Fruit fly (Drosophila melanogaster) whole organism, embryonic: Measurements from ENCODE around the gene Tlk.

Experiments
- Ada2b ChIP-seq: fragments of 200-800 bp; sonication (Bioruptor generic); IDR thresholded peaks from 2 replicates; pipeline ENCODE4 v1.3.6; 2022; ENCODE audit warnings: missing biosample characterization, missing genetic modification characterization
- Antp ChIP-seq: fragments of 200-800 bp; sonication (Bioruptor generic); optimal IDR thresholded peaks from 3 replicates; lab custom pipeline; 2016; ENCODE audit warnings: missing biosample characterization, missing genetic modification characterization
- CG10959 ChIP-seq: fragments of 200-800 bp; sonication (Bioruptor generic); IDR thresholded peaks from 2 replicates; pipeline ENCODE4 v1.3.6; 2022; ENCODE audit warnings: missing biosample characterization, missing genetic modification characterization
- CG11456 ChIP-seq: fragments of 200-800 bp; sonication (Bioruptor generic); IDR thresholded peaks from 3 replicates; pipeline ENCODE4 v1.3.6; 2022; ENCODE audit warnings: missing biosample characterization, missing genetic modification characterization
- CG12299 ChIP-seq: fragments of 200-800 bp; sonication (Bioruptor generic); optimal IDR thresholded peaks from 2 replicates; lab custom pipeline; 2018; ENCODE audit warnings: missing biosample characterization, mild to moderate bottlenecking, missing genetic modification characterization
- CG12744 ChIP-seq: fragments of 200-800 bp; sonication (Bioruptor generic); optimal IDR thresholded peaks from 2 replicates; lab custom pipeline; 2016; ENCODE audit warnings: missing biosample characterization, missing genetic modification characterization
- CG12769 ChIP-seq: fragments of 200-800 bp; sonication (Bioruptor generic); optimal IDR thresholded peaks from 2 replicates; lab custom pipeline; 2019; ENCODE audit warnings: missing biosample characterization, mild to moderate bottlenecking, missing genetic modification characterization, moderate library complexity
- CG13123 ChIP-seq: fragments of 200-800 bp; sonication (Bioruptor generic); optimal IDR thresholded peaks from 2 replicates; lab custom pipeline; 2016; ENCODE audit warnings: missing biosample characterization, missing genetic modification characterization
- CG14965 ChIP-seq: fragments of 200-800 bp; sonication (Bioruptor generic); optimal IDR thresholded peaks from 2 replicates; lab custom pipeline; 2016; ENCODE audit warnings: missing biosample characterization, missing genetic modification characterization, borderline replicate concordance
- CG17186 ChIP-seq: fragments of 200-800 bp; sonication (Bioruptor generic); optimal IDR thresholded peaks from 3 replicates; lab custom pipeline; 2017; ENCODE audit warnings: missing biosample characterization, missing genetic modification reagents, missing genetic modification characterization
- CG18599 ChIP-seq: fragments of 200-800 bp; sonication (Bioruptor generic); optimal IDR thresholded peaks from 3 replicates; lab custom pipeline; 2017; ENCODE audit warnings: missing biosample characterization, missing genetic modification characterization, mild to moderate bottlenecking, moderate library complexity, missing genetic modification reagents
- CG31365 ChIP-seq: fragments of 200-800 bp; sonication (Bioruptor generic); optimal IDR thresholded peaks from 2 replicates; lab custom pipeline; 2018; ENCODE audit warnings: missing biosample characterization, mild to moderate bottlenecking, missing genetic modification characterization
- CG32772 ChIP-seq: fragments of 200-800 bp; sonication (Bioruptor generic); IDR thresholded peaks from 2 replicates; pipeline ENCODE4 v1.3.6; 2022; ENCODE audit warnings: missing biosample characterization, missing genetic modification characterization
- CG6683 ChIP-seq: fragments of 200-800 bp; sonication (Bioruptor generic); optimal IDR thresholded peaks from 2 replicates; lab custom pipeline; 2017; ENCODE audit warnings: missing biosample characterization, mild to moderate bottlenecking, missing genetic modification characterization, missing genetic modification reagents
- CrebB ChIP-seq: fragments of 200-800 bp; sonication (Bioruptor generic); optimal IDR thresholded peaks from 3 replicates; lab custom pipeline; 2018; ENCODE audit warnings: missing biosample characterization, mild to moderate bottlenecking, missing genetic modification characterization
- Dbx ChIP-seq: fragments of 200-800 bp; sonication (Bioruptor generic); IDR thresholded peaks from 3 replicates; pipeline ENCODE4 v1.3.6; 2022; ENCODE audit warnings: missing biosample characterization, missing genetic modification characterization
- Dip3 ChIP-seq: fragments of 200-800 bp; sonication (Bioruptor generic); optimal IDR thresholded peaks from 3 replicates; lab custom pipeline; 2016; ENCODE audit warnings: missing biosample characterization, missing genetic modification characterization
- E2f1 ChIP-seq: fragments of 200-800 bp; sonication (Bioruptor generic); IDR thresholded peaks from 2 replicates; pipeline ENCODE4 v1.3.6; 2022; ENCODE audit warnings: missing biosample characterization, missing genetic modification characterization
- E2f2 ChIP-seq: fragments of 200-800 bp; sonication (Bioruptor generic); IDR thresholded peaks from 2 replicates; pipeline ENCODE4 v1.3.6; 2022; ENCODE audit warnings: missing biosample characterization, missing genetic modification characterization
- ERR ChIP-seq: fragments of 200-800 bp; sonication (Bioruptor generic); optimal IDR thresholded peaks from 2 replicates; lab custom pipeline; 2016; ENCODE audit warnings: missing biosample characterization, missing genetic modification characterization
- Gsc ChIP-seq: fragments of 200-800 bp; sonication (Bioruptor generic); IDR thresholded peaks from 2 replicates; pipeline ENCODE4 v1.3.6; 2022; ENCODE audit warnings: missing biosample characterization, missing genetic modification characterization
- H15 ChIP-seq: fragments of 200-800 bp; sonication (Bioruptor generic); IDR thresholded peaks from 3 replicates; pipeline ENCODE4 v1.3.6; 2022; ENCODE audit warnings: missing biosample characterization, missing genetic modification characterization
- HLHmδ ChIP-seq: fragments of 200-800 bp; sonication (Bioruptor generic); optimal IDR thresholded peaks from 2 replicates; lab custom pipeline; 2018; ENCODE audit warnings: missing biosample characterization, mild to moderate bottlenecking, missing genetic modification characterization, moderate library complexity
- Hsf ChIP-seq: fragments of 200-800 bp; sonication (Bioruptor generic); optimal IDR thresholded peaks from 3 replicates; lab custom pipeline; 2016; ENCODE audit warnings: missing biosample characterization, missing genetic modification characterization
- Lim3 ChIP-seq: fragments of 200-800 bp; sonication (Bioruptor generic); IDR thresholded peaks from 2 replicates; pipeline ENCODE4 v1.3.6; 2022; ENCODE audit warnings: missing biosample characterization, missing genetic modification characterization
- Lpt ChIP-seq: fragments of >200 bp; optimal IDR thresholded peaks from 2 replicates; lab custom pipeline; 2018; ENCODE audit warnings: missing biosample characterization, missing genetic modification characterization
- Mes4 ChIP-seq: fragments of 200-800 bp; sonication (Bioruptor generic); optimal IDR thresholded peaks from 2 replicates; lab custom pipeline; 2016; ENCODE audit warnings: missing biosample characterization, missing genetic modification characterization
- Mrtf ChIP-seq: fragments of 200-800 bp; sonication (Bioruptor generic); IDR thresholded peaks from 3 replicates; pipeline ENCODE4 v1.3.6; 2022; ENCODE audit warnings: missing biosample characterization, missing genetic modification characterization
- Poxn ChIP-seq: fragments of 200-800 bp; sonication (Bioruptor generic); IDR thresholded peaks from 2 replicates; pipeline ENCODE4 v1.3.6; 2022; ENCODE audit warnings: missing biosample characterization, missing genetic modification characterization
- Ravus ChIP-seq: fragments of 200-800 bp; sonication (Bioruptor generic); IDR thresholded peaks from 2 replicates; pipeline ENCODE4 v1.3.6; 2022; ENCODE audit warnings: missing biosample characterization, missing genetic modification characterization
- TFAM ChIP-seq: fragments of 200-800 bp; sonication (Bioruptor generic); optimal IDR thresholded peaks from 2 replicates; lab custom pipeline; 2017; ENCODE audit warnings: missing biosample characterization, missing genetic modification characterization, inconsistent platforms
- YL-1 ChIP-seq: fragments of 200-800 bp; sonication (Bioruptor generic); optimal IDR thresholded peaks from 3 replicates; lab custom pipeline; 2017; ENCODE audit warnings: missing biosample characterization, mild to moderate bottlenecking, missing genetic modification characterization
- bigmax ChIP-seq: fragments of 200-800 bp; sonication (Bioruptor generic); optimal IDR thresholded peaks from 2 replicates; lab custom pipeline; 2018; ENCODE audit warnings: missing biosample characterization, mild to moderate bottlenecking, missing genetic modification characterization
- danr ChIP-seq: fragments of 200-800 bp; sonication (Bioruptor generic); IDR thresholded peaks from 2 replicates; pipeline ENCODE4 v1.3.6; 2022; ENCODE audit warnings: missing biosample characterization, missing genetic modification characterization
- disco-r ChIP-seq: fragments of 200-800 bp; sonication (Bioruptor generic); optimal IDR thresholded peaks from 2 replicates; lab custom pipeline; 2016; ENCODE audit warnings: missing biosample characterization, missing genetic modification characterization
- eve ChIP-seq, 2 experiments: fragments of >200 bp; optimal IDR thresholded peaks; 2 replicates each; lab custom pipeline; 2017; ENCODE audit warnings: missing biosample characterization in 2 of 2, missing genetic modification characterization in 2 of 2
- fru ChIP-seq: fragments of >200 bp; optimal IDR thresholded peaks from 2 replicates; lab custom pipeline; 2017
- gce ChIP-seq: fragments of 200-800 bp; sonication (Bioruptor generic); IDR thresholded peaks from 3 replicates; pipeline ENCODE4 v1.3.6; 2022; ENCODE audit warnings: missing biosample characterization, missing genetic modification characterization
- gsb-n ChIP-seq: fragments of 200-800 bp; sonication (Bioruptor generic); optimal IDR thresholded peaks from 3 replicates; lab custom pipeline; 2018; ENCODE audit warnings: missing biosample characterization, mild to moderate bottlenecking, missing genetic modification characterization
- her ChIP-seq: fragments of 200-800 bp; sonication (Bioruptor generic); optimal IDR thresholded peaks from 2 replicates; lab custom pipeline; 2016; ENCODE audit warnings: missing biosample characterization, missing genetic modification characterization
- jumu ChIP-seq: fragments of 200-800 bp; sonication (Bioruptor generic); optimal IDR thresholded peaks from 3 replicates; lab custom pipeline; 2016; ENCODE audit warnings: missing biosample characterization, missing genetic modification characterization
- lmd ChIP-seq: fragments of 200-800 bp; sonication (Bioruptor generic); IDR thresholded peaks from 2 replicates; pipeline ENCODE4 v1.3.6; 2022; ENCODE audit warnings: missing biosample characterization, missing genetic modification characterization
- luna ChIP-seq: fragments of 200-800 bp; sonication (Bioruptor generic); optimal IDR thresholded peaks from 2 replicates; lab custom pipeline; 2016; ENCODE audit warnings: missing biosample characterization, missing genetic modification characterization
- nerfin-2 ChIP-seq: fragments of 200-800 bp; sonication (Bioruptor generic); IDR thresholded peaks from 2 replicates; pipeline ENCODE4 v1.3.6; 2022; ENCODE audit warnings: missing biosample characterization, missing genetic modification characterization; ENCODE audit not compliant: partially characterized antibody
- nmo ChIP-seq: fragments of 200-800 bp; sonication (Bioruptor generic); optimal IDR thresholded peaks from 2 replicates; lab custom pipeline; 2018; ENCODE audit warnings: missing biosample characterization, mild to moderate bottlenecking, missing genetic modification characterization, moderate library complexity
- peb ChIP-seq: fragments of 200-800 bp; sonication (Bioruptor generic); IDR thresholded peaks from 2 replicates; pipeline ENCODE4 v1.3.6; 2022; ENCODE audit warnings: missing biosample characterization, missing genetic modification characterization
- phol ChIP-seq: fragments of 200-800 bp; sonication (Bioruptor generic); optimal IDR thresholded peaks from 3 replicates; lab custom pipeline; 2018; ENCODE audit warnings: missing biosample characterization, mild to moderate bottlenecking, missing genetic modification characterization, moderate library complexity
- schlank ChIP-seq: fragments of 200-800 bp; sonication (Bioruptor generic); optimal IDR thresholded peaks from 2 replicates; lab custom pipeline; 2018; ENCODE audit warnings: missing biosample characterization, mild to moderate bottlenecking, missing genetic modification characterization
- shn ChIP-seq: fragments of 200-800 bp; sonication (Bioruptor generic); optimal IDR thresholded peaks from 3 replicates; lab custom pipeline; 2016; ENCODE audit warnings: missing biosample characterization, missing genetic modification characterization
- sim ChIP-seq: fragments of 200-800 bp; sonication (Bioruptor generic); IDR thresholded peaks from 2 replicates; pipeline ENCODE4 v1.3.6; 2022; ENCODE audit warnings: missing biosample characterization, missing genetic modification characterization
- sqz ChIP-seq: fragments of 200-800 bp; sonication (Bioruptor generic); optimal IDR thresholded peaks from 3 replicates; lab custom pipeline; 2018; ENCODE audit warnings: missing biosample characterization, mild to moderate bottlenecking, missing genetic modification characterization
- ssp ChIP-seq: fragments of 200-800 bp; sonication (Bioruptor generic); IDR thresholded peaks from 2 replicates; pipeline ENCODE4 v1.3.6; 2022; ENCODE audit warnings: missing biosample characterization, missing genetic modification characterization
- vvl ChIP-seq: fragments of 200-800 bp; sonication (Bioruptor generic); IDR thresholded peaks from 2 replicates; pipeline ENCODE4 v1.3.6; 2022; ENCODE audit warnings: missing biosample characterization, missing genetic modification characterization

Tlk gene

dm6 chrX:3811340-3811788, 91.6 kb downstream of the Tlk start, which contains the start of gene ec (continued):
- TF ChIP-seq schlank (tag; lab: Kevin White, UChicago) (no peak), CG11456 (GFP tag; lab: Robert Waterston, UW) (no peak), ssp (GFP tag; lab: Robert Waterston, UW) (no peak), CG13123 (GFP tag; lab: Kevin White, UChicago) (no peak), peb (GFP tag; lab: Robert Waterston, UW) (no peak), E2f1 (GFP tag; lab: Robert Waterston, UW) (no peak), sqz (GFP tag; lab: Kevin White, UChicago) (no peak), luna (no peak), fru (lab: Kevin White, UChicago) (no peak), lmd (GFP tag; lab: Robert Waterston, UW) (no peak), Lpt (GFP tag; lab: Kevin White, UChicago) (no peak), danr (GFP tag; lab: Robert Waterston, UW) (no peak), CG14965 (GFP tag; lab: Kevin White, UChicago) (no peak), Mes4 (no peak), Antp (no peak), Lim3 (GFP tag; lab: Robert Waterston, UW) (no peak), bigmax (no peak), CG17186 (peak; percentile 57), eve (GFP tag; optimal IDR thresholded peaks at IDR 0.05; lab: Kevin White, UChicago) (no peak), Hsf (GFP tag; lab: Kevin White, UChicago) (peak; percentile 4), CG12299 (no peak), YL-1 (no peak), CG6683 (GFP tag; lab: Kevin White, UChicago) (peak; percentile 10), vvl (GFP tag; lab: Robert Waterston, UW) (peak; percentile 71; the same call in 1 of the 2 replicates), gsb-n (tag; lab: Kevin White, UChicago) (no peak), TFAM (GFP tag; lab: Kevin White, UChicago) (no peak), Dbx (0 out of 3 replicates have a peak, but pooled peaks have one; percentile 29), disco-r (GFP tag; lab: Kevin White, UChicago) (no peak), CG18599 (GFP tag; lab: Kevin White, UChicago) (peak; percentile 31), CG10959 (GFP tag; lab: Robert Waterston, UW) (no peak), CG12744 (GFP tag; lab: Kevin White, UChicago) (no peak), her (GFP tag; lab: Kevin White, UChicago) (peak; percentile 52), Dip3 (GFP tag; lab: Kevin White, UChicago) (peak; percentile 35), CG31365 (tag; lab: Kevin White, UChicago) (peak; percentile 80), Poxn (GFP tag; lab: Robert Waterston, UW) (no peak), nmo (peak; percentile 5), Ada2b (GFP tag; lab: Robert Waterston, UW) (no peak), sim (GFP tag; lab: Robert Waterston, UW) (no peak), shn (GFP tag; lab: Kevin White, UChicago) (no peak), jumu (GFP tag; lab: Kevin White, UChicago) (no peak), Gsc (GFP tag; lab: Robert Waterston, UW) (no peak), HLHmδ (GFP tag; lab: Kevin White, UChicago) (peak; percentile 79), Ravus (GFP tag; lab: Robert Waterston, UW) (no peak), ERR (GFP tag; lab: Kevin White, UChicago) (no peak), CG12769 (tag; lab: Kevin White, UChicago) (peak; percentile 38), Mrtf (GFP tag; lab: Robert Waterston, UW) (no peak), CrebB (tag; lab: Kevin White, UChicago) (no peak), nerfin-2 (GFP tag; lab: Robert Waterston, UW) (no peak), gce (GFP tag; lab: Robert Waterston, UW) (no peak; the same call in 2 of the 3 replicates), E2f2 (GFP tag; lab: Robert Waterston, UW) (peak; percentile 41; the same call in 1 of the 2 replicates), H15 (GFP tag; lab: Robert Waterston, UW) (no peak), phol (tag; lab: Kevin White, UChicago) (peak; percentile 30), CG32772 (no peak)
